Worm (Caenorhabditis elegans): Measurements from ENCODE around the gene F13E9.11.

F13E9.11 gene

ce11 chrIV:10868629-10869251 is at the start of gene F13E9.11:
Gene F13E9.11 (minus strand): TSS chrIV:10869135.
- TF ChIP-seq ref-1 (GFP tag; conservative IDR thresholded peaks at IDR 0.05), result no peak
- peak; percentile 51; the same call in 1 of the 2 replicates for TF ChIP-seq tab-1 (GFP tag; IDR thresholded peaks at IDR 0.05)
- no peak for TF ChIP-seq cog-1 (tag; optimal IDR thresholded peaks at IDR 0.05)
- TF ChIP-seq med-1 (GFP tag; optimal IDR thresholded peaks at IDR 0.05; ENCODE audit: insufficient read depth), result no peak
- TF ChIP-seq ztf-29 (GFP tag; IDR thresholded peaks at IDR 0.05), result no peak
- TF ChIP-seq flt-1 (GFP tag; IDR thresholded peaks at IDR 0.05), result 0 out of 2 replicates have a peak, but pooled peaks have one; percentile 50
- TF ChIP-seq ztf-23 (GFP tag; IDR thresholded peaks at IDR 0.05), result peak; percentile 18; the same call in 1 of the 2 replicates
- no peak; the same call in 1 of the 2 replicates for TF ChIP-seq T22C8.4 (GFP tag; IDR thresholded peaks at IDR 0.05)
- TF ChIP-seq klf-2 (GFP tag; conservative IDR thresholded peaks at IDR 0.05), result no peak

- TF ChIP-seq ref-1 (GFP tag; conservative IDR thresholded peaks at IDR 0.05) (no peak), klf-2 (GFP tag; conservative IDR thresholded peaks at IDR 0.05) (no peak), T22C8.4 (GFP tag; IDR thresholded peaks at IDR 0.05) (no peak), cog-1 (tag; optimal IDR thresholded peaks at IDR 0.05) (no peak), med-1 (GFP tag; optimal IDR thresholded peaks at IDR 0.05; ENCODE audit: insufficient read depth) (no peak), flt-1 (GFP tag; IDR thresholded peaks at IDR 0.05) (no peak), tab-1 (GFP tag; IDR thresholded peaks at IDR 0.05) (no peak), ztf-29 (GFP tag; IDR thresholded peaks at IDR 0.05) (no peak), ztf-23 (GFP tag; IDR thresholded peaks at IDR 0.05) (no peak)
Measured at ce11 chrIV:10916134-10916533, 47.2 kb upstream of the F13E9.11 start.

- no peak for TF ChIP-seq flt-1 (GFP tag; IDR thresholded peaks at IDR 0.05)
- no peak for TF ChIP-seq klf-2 (GFP tag; conservative IDR thresholded peaks at IDR 0.05)
- TF ChIP-seq cog-1 (tag; optimal IDR thresholded peaks at IDR 0.05), result no peak
- no peak for TF ChIP-seq tab-1 (GFP tag; IDR thresholded peaks at IDR 0.05)
- no peak for TF ChIP-seq ztf-23 (GFP tag; IDR thresholded peaks at IDR 0.05)
- TF ChIP-seq med-1 (GFP tag; optimal IDR thresholded peaks at IDR 0.05; ENCODE audit: insufficient read depth), result no peak
- TF ChIP-seq ref-1 (GFP tag; conservative IDR thresholded peaks at IDR 0.05), result no peak
- TF ChIP-seq ztf-29 (GFP tag; IDR thresholded peaks at IDR 0.05), result no peak
- no peak for TF ChIP-seq T22C8.4 (GFP tag; IDR thresholded peaks at IDR 0.05)
Measured at ce11 chrIV:10915388-10915787, 46.5 kb upstream of the F13E9.11 start, which contains the start of gene ZK593.3. Gene ZK593.3 (plus strand): TSS chrIV:10915688.

ce11 chrIV:10913081-10913480 is 44.1 kb upstream of the F13E9.11 start, which contains the start of gene ZK593.2:
Gene ZK593.2 (plus strand): TSS chrIV:10913381.
- no peak for TF ChIP-seq ref-1 (GFP tag; conservative IDR thresholded peaks at IDR 0.05)
- no peak for TF ChIP-seq klf-2 (GFP tag; conservative IDR thresholded peaks at IDR 0.05)
- TF ChIP-seq ztf-23 (GFP tag; IDR thresholded peaks at IDR 0.05), result no peak
- TF ChIP-seq tab-1 (GFP tag; IDR thresholded peaks at IDR 0.05), result no peak
- no peak for TF ChIP-seq ztf-29 (GFP tag; IDR thresholded peaks at IDR 0.05)
- no peak for TF ChIP-seq med-1 (GFP tag; optimal IDR thresholded peaks at IDR 0.05; ENCODE audit: insufficient read depth)
- no peak for TF ChIP-seq T22C8.4 (GFP tag; IDR thresholded peaks at IDR 0.05)
- no peak for TF ChIP-seq flt-1 (GFP tag; IDR thresholded peaks at IDR 0.05)
- no peak for TF ChIP-seq cog-1 (tag; optimal IDR thresholded peaks at IDR 0.05)

- TF ChIP-seq cog-1 (tag; optimal IDR thresholded peaks at IDR 0.05) (no peak), flt-1 (GFP tag; IDR thresholded peaks at IDR 0.05) (no peak), ref-1 (GFP tag; conservative IDR thresholded peaks at IDR 0.05) (no peak), ztf-29 (GFP tag; IDR thresholded peaks at IDR 0.05) (no peak), tab-1 (GFP tag; IDR thresholded peaks at IDR 0.05) (no peak), klf-2 (GFP tag; conservative IDR thresholded peaks at IDR 0.05) (no peak), T22C8.4 (GFP tag; IDR thresholded peaks at IDR 0.05) (no peak), ztf-23 (GFP tag; IDR thresholded peaks at IDR 0.05) (no peak), med-1 (GFP tag; optimal IDR thresholded peaks at IDR 0.05; ENCODE audit: insufficient read depth) (no peak)
Measured at ce11 chrIV:10909708-10910107, 40.8 kb upstream of the F13E9.11 start, which contains the start of gene pyk-2. Gene pyk-2 (plus strand): TSS chrIV:10909913.

ce11 chrIV:10909206-10909605 is 40.3 kb upstream of the F13E9.11 start, which contains the start of gene ZK596.2:
Gene ZK596.2 (minus strand): TSS chrIV:10909306.
- no peak for TF ChIP-seq tab-1 (GFP tag; IDR thresholded peaks at IDR 0.05)
- TF ChIP-seq med-1 (GFP tag; optimal IDR thresholded peaks at IDR 0.05; ENCODE audit: insufficient read depth), result no peak
- TF ChIP-seq cog-1 (tag; optimal IDR thresholded peaks at IDR 0.05), result no peak

ce11 chrIV:10904282-10904681 is 35.3 kb upstream of the F13E9.11 start, which contains the start of gene ZK596.3:
Gene ZK596.3 (minus strand): TSS chrIV:10904382.
- no peak for TF ChIP-seq ztf-29 (GFP tag; IDR thresholded peaks at IDR 0.05)
- no peak for TF ChIP-seq cog-1 (tag; optimal IDR thresholded peaks at IDR 0.05)

ce11 chrIV:10902476-10902875 is 33.5 kb upstream of the F13E9.11 start:
- TF ChIP-seq ztf-23 (GFP tag; IDR thresholded peaks at IDR 0.05), result no peak
- no peak for TF ChIP-seq flt-1 (GFP tag; IDR thresholded peaks at IDR 0.05)
- no peak for TF ChIP-seq med-1 (GFP tag; optimal IDR thresholded peaks at IDR 0.05; ENCODE audit: insufficient read depth)
- TF ChIP-seq T22C8.4 (GFP tag; IDR thresholded peaks at IDR 0.05), result no peak
- TF ChIP-seq cog-1 (tag; optimal IDR thresholded peaks at IDR 0.05), result no peak
- no peak for TF ChIP-seq ztf-29 (GFP tag; IDR thresholded peaks at IDR 0.05)
- TF ChIP-seq ref-1 (GFP tag; conservative IDR thresholded peaks at IDR 0.05), result no peak
- TF ChIP-seq klf-2 (GFP tag; conservative IDR thresholded peaks at IDR 0.05), result no peak
- TF ChIP-seq tab-1 (GFP tag; IDR thresholded peaks at IDR 0.05), result no peak

ce11 chrIV:10900083-10900482 is 31.1 kb upstream of the F13E9.11 start, which contains the start of gene srlf-30:
Gene srlf-30 (plus strand): TSS chrIV:10900383.
- TF ChIP-seq med-1 (GFP tag; optimal IDR thresholded peaks at IDR 0.05; ENCODE audit: insufficient read depth) (no peak), flt-1 (GFP tag; IDR thresholded peaks at IDR 0.05) (no peak), cog-1 (tag; optimal IDR thresholded peaks at IDR 0.05) (no peak), klf-2 (GFP tag; conservative IDR thresholded peaks at IDR 0.05) (no peak), ztf-23 (GFP tag; IDR thresholded peaks at IDR 0.05) (no peak), ref-1 (GFP tag; conservative IDR thresholded peaks at IDR 0.05) (no peak), ztf-29 (GFP tag; IDR thresholded peaks at IDR 0.05) (no peak), tab-1 (GFP tag; IDR thresholded peaks at IDR 0.05) (no peak), T22C8.4 (GFP tag; IDR thresholded peaks at IDR 0.05) (no peak)

All from whole organism, midembryonic.